Fruit fly (Drosophila melanogaster) whole organism, embryonic: ENCODE data around the gene Tim9b.

ENCODE experiments used
- Atf6 ChIP-seq: fragments of 200-800 bp; sonication (Bioruptor generic); IDR thresholded peaks from 2 replicates; pipeline ENCODE4 v1.3.6; 2022; ENCODE audit warnings: missing biosample characterization, missing genetic modification characterization
- Bdp1 ChIP-seq: fragments of 200-800 bp; sonication (Bioruptor generic); optimal IDR thresholded peaks from 3 replicates; lab custom pipeline; 2016; ENCODE audit warnings: missing biosample characterization, missing genetic modification characterization
- BtbVII ChIP-seq: fragments of 200-800 bp; sonication (Bioruptor generic); optimal IDR thresholded peaks from 3 replicates; lab custom pipeline; 2017; ENCODE audit warnings: missing biosample characterization, mild to moderate bottlenecking, missing genetic modification characterization
- CG11695 ChIP-seq: fragments of 200-800 bp; sonication (Bioruptor generic); IDR thresholded peaks from 3 replicates; pipeline ENCODE4 v1.3.6; 2022; ENCODE audit warnings: missing biosample characterization, missing genetic modification characterization
- CG12391 ChIP-seq: fragments of 200-800 bp; sonication (Bioruptor generic); optimal IDR thresholded peaks from 3 replicates; lab custom pipeline; 2018; ENCODE audit warnings: missing biosample characterization, mild to moderate bottlenecking, missing genetic modification characterization, moderate library complexity
- CG18619 ChIP-seq: fragments of 200-800 bp; sonication (Bioruptor generic); optimal IDR thresholded peaks from 3 replicates; lab custom pipeline; 2017; ENCODE audit warnings: missing biosample characterization, mild to moderate bottlenecking, missing genetic modification characterization
- CG2129 ChIP-seq: fragments of 200-800 bp; sonication (Bioruptor generic); IDR thresholded peaks from 2 replicates; pipeline ENCODE4 v1.3.6; 2022; ENCODE audit warnings: missing biosample characterization, missing genetic modification characterization; ENCODE audit not compliant: partially characterized antibody
- CG2678 ChIP-seq: fragments of 200-800 bp; sonication (Bioruptor generic); optimal IDR thresholded peaks from 3 replicates; lab custom pipeline; 2019; ENCODE audit warnings: missing biosample characterization, mild to moderate bottlenecking, missing genetic modification characterization, moderate library complexity
- CG3065 ChIP-seq: fragments of 200-800 bp; sonication (Bioruptor generic); optimal IDR thresholded peaks from 2 replicates; lab custom pipeline; 2016; ENCODE audit warnings: missing biosample characterization, missing genetic modification characterization
- CG31388 ChIP-seq: fragments of 200-800 bp; sonication (Bioruptor generic); optimal IDR thresholded peaks from 2 replicates; lab custom pipeline; 2016; ENCODE audit warnings: missing biosample characterization, missing genetic modification characterization
- CG31441 ChIP-seq: fragments of 200-800 bp; sonication (Bioruptor generic); IDR thresholded peaks from 2 replicates; pipeline ENCODE4 v1.3.6; 2022; ENCODE audit warnings: missing biosample characterization, missing genetic modification characterization
- CG3407 ChIP-seq: fragments of 200-800 bp; sonication (Bioruptor generic); optimal IDR thresholded peaks from 2 replicates; lab custom pipeline; 2018; ENCODE audit warnings: missing biosample characterization, mild to moderate bottlenecking, missing genetic modification characterization
- CG3726 ChIP-seq: fragments of 200-800 bp; sonication (Bioruptor generic); IDR thresholded peaks from 3 replicates; pipeline ENCODE4, ENCODE4 v1.3.6; 2022; ENCODE audit warnings: missing biosample characterization, missing genetic modification characterization
- CG3838 ChIP-seq: fragments of 200-800 bp; sonication (Bioruptor generic); optimal IDR thresholded peaks from 3 replicates; lab custom pipeline; 2016; ENCODE audit warnings: missing biosample characterization, missing genetic modification characterization
- CG4820 ChIP-seq: fragments of 200-800 bp; sonication (Bioruptor generic); optimal IDR thresholded peaks from 3 replicates; lab custom pipeline; 2016; ENCODE audit warnings: missing biosample characterization, missing genetic modification characterization
- CG6175 ChIP-seq: fragments of 200-800 bp; sonication (Bioruptor generic); IDR thresholded peaks from 3 replicates; pipeline ENCODE4 v1.3.6; 2022; ENCODE audit warnings: missing biosample characterization, missing genetic modification characterization
- CG6689 ChIP-seq: fragments of 200-800 bp; sonication (Bioruptor generic); IDR thresholded peaks from 2 replicates; pipeline ENCODE4 v1.3.6; 2022; ENCODE audit warnings: missing biosample characterization, missing genetic modification characterization
- CG6854 ChIP-seq: fragments of 200-800 bp; sonication (Bioruptor generic); optimal IDR thresholded peaks from 3 replicates; lab custom pipeline; 2017; ENCODE audit warnings: missing biosample characterization, mild to moderate bottlenecking, missing genetic modification characterization
- CG7357 ChIP-seq: fragments of 200-800 bp; sonication (Bioruptor generic); IDR thresholded peaks from 3 replicates; pipeline ENCODE4 v1.3.6; 2022; ENCODE audit warnings: missing biosample characterization, missing genetic modification characterization
- Chrac-16 ChIP-seq: fragments of 200-800 bp; sonication (Bioruptor generic); optimal IDR thresholded peaks from 3 replicates; lab custom pipeline; 2016; ENCODE audit warnings: missing biosample characterization, missing genetic modification characterization
- Dref ChIP-seq: fragments of 200-800 bp; sonication (Bioruptor generic); IDR thresholded peaks from 2 replicates; pipeline ENCODE4 v1.3.6; 2022; ENCODE audit warnings: missing biosample characterization, missing genetic modification characterization
- HHEX ChIP-seq: fragments of 200-800 bp; sonication (Bioruptor generic); optimal IDR thresholded peaks from 3 replicates; lab custom pipeline; 2017; ENCODE audit warnings: missing biosample characterization, mild to moderate bottlenecking, missing genetic modification characterization, missing genetic modification reagents
- HmgZ ChIP-seq: fragments of 200-800 bp; sonication (Bioruptor generic); optimal IDR thresholded peaks from 2 replicates; lab custom pipeline; 2018; ENCODE audit warnings: missing biosample characterization, mild to moderate bottlenecking, missing genetic modification characterization
- Hmx ChIP-seq: fragments of 200-800 bp; sonication (Bioruptor generic); optimal IDR thresholded peaks from 2 replicates; lab custom pipeline; 2016; ENCODE audit warnings: missing biosample characterization, missing genetic modification characterization
- MBD-R2 ChIP-seq: fragments of 200-800 bp; sonication (Bioruptor generic); IDR thresholded peaks from 2 replicates; pipeline ENCODE4 v1.3.6; 2022; ENCODE audit warnings: missing biosample characterization, missing genetic modification characterization
- Mes4 ChIP-seq: fragments of 200-800 bp; sonication (Bioruptor generic); optimal IDR thresholded peaks from 2 replicates; lab custom pipeline; 2016; ENCODE audit warnings: missing biosample characterization, missing genetic modification characterization
- NFAT ChIP-seq: fragments of 200-800 bp; sonication (Bioruptor generic); IDR thresholded peaks from 2 replicates; pipeline ENCODE4 v1.3.6; 2022; ENCODE audit warnings: missing biosample characterization, missing genetic modification characterization
- Neu2 ChIP-seq: fragments of 200-800 bp; sonication (Bioruptor generic); optimal IDR thresholded peaks from 3 replicates; lab custom pipeline; 2016; ENCODE audit warnings: missing biosample characterization, missing genetic modification characterization, borderline replicate concordance
- Nf-YC ChIP-seq: fragments of 200-800 bp; optimal IDR thresholded peaks from 3 replicates; lab custom pipeline; 2019; ENCODE audit warnings: missing biosample characterization, mild to moderate bottlenecking, missing genetic modification characterization, moderate library complexity
- Poxn ChIP-seq: fragments of 200-800 bp; sonication (Bioruptor generic); IDR thresholded peaks from 2 replicates; pipeline ENCODE4 v1.3.6; 2022; ENCODE audit warnings: missing biosample characterization, missing genetic modification characterization
- Six4 ChIP-seq: fragments of 200-800 bp; sonication (Bioruptor generic); optimal IDR thresholded peaks from 2 replicates; lab custom pipeline; 2016; ENCODE audit warnings: missing biosample characterization, missing genetic modification characterization
- Sry-δ ChIP-seq: fragments of 200-800 bp; sonication (Bioruptor generic); optimal IDR thresholded peaks from 2 replicates; lab custom pipeline; 2016; ENCODE audit warnings: missing biosample characterization, missing genetic modification characterization
- Stat92E ChIP-seq, 3 experiments: fragments of >200 bp in 2 of 3; fragments of 200-800 bp in 1 of 3; sonication (Bioruptor generic) in 1 of 3; optimal IDR thresholded peaks; 2 replicates each; lab custom pipeline; 2017 to 2019; ENCODE audit warnings: missing biosample characterization in 3 of 3, missing genetic modification characterization in 3 of 3, mild to moderate bottlenecking in 1 of 3, moderate library complexity in 1 of 3
- ap ChIP-seq: fragments of 200-800 bp; sonication (Bioruptor generic); IDR thresholded peaks from 2 replicates; pipeline ENCODE4 v1.3.6; 2022; ENCODE audit warnings: missing biosample characterization, missing genetic modification characterization
- bbx ChIP-seq: fragments of 200-800 bp; sonication (Bioruptor generic); IDR thresholded peaks from 2 replicates; pipeline ENCODE4 v1.3.6; 2022; ENCODE audit warnings: missing biosample characterization, missing genetic modification characterization; ENCODE audit not compliant: partially characterized antibody
- crol ChIP-seq: fragments of 200-800 bp; sonication (Bioruptor generic); IDR thresholded peaks from 2 replicates; pipeline ENCODE4 v1.3.6; 2022; ENCODE audit warnings: missing biosample characterization, missing genetic modification characterization
- dan ChIP-seq: fragments of 200-800 bp; sonication (Bioruptor generic); IDR thresholded peaks from 2 replicates; pipeline ENCODE4 v1.3.6; 2022; ENCODE audit warnings: missing biosample characterization, missing genetic modification characterization
- dati ChIP-seq: fragments of 200-800 bp; sonication (Bioruptor generic); IDR thresholded peaks from 2 replicates; pipeline ENCODE4 v1.3.6; 2022; ENCODE audit warnings: missing biosample characterization, missing genetic modification characterization
- dmrt11E ChIP-seq: fragments of 200-800 bp; sonication (Bioruptor generic); optimal IDR thresholded peaks from 3 replicates; lab custom pipeline; 2018; ENCODE audit warnings: missing biosample characterization, mild to moderate bottlenecking, missing genetic modification characterization, moderate library complexity
- dpn ChIP-seq, 2 experiments: fragments of 200-800 bp; sonication (Bioruptor generic); optimal IDR thresholded peaks; 3 replicates each; lab custom pipeline; 2016; ENCODE audit warnings: missing biosample characterization in 2 of 2, missing genetic modification characterization in 2 of 2
- exex ChIP-seq: fragments of 200-800 bp; sonication (Bioruptor generic); optimal IDR thresholded peaks from 4 replicates; lab custom pipeline; 2018; ENCODE audit warnings: missing biosample characterization, mild to moderate bottlenecking, missing genetic modification characterization, moderate library complexity
- fru ChIP-seq: fragments of >200 bp; optimal IDR thresholded peaks from 2 replicates; lab custom pipeline; 2017
- grn ChIP-seq: fragments of 200-800 bp; sonication (Bioruptor generic); optimal IDR thresholded peaks from 3 replicates; lab custom pipeline; 2017; ENCODE audit warnings: missing biosample characterization, missing genetic modification characterization
- gro ChIP-seq: fragments of 200-800 bp; sonication (Bioruptor generic); optimal IDR thresholded peaks from 2 replicates; lab custom pipeline; 2016; ENCODE audit warnings: missing biosample characterization, missing genetic modification characterization
- hkb ChIP-seq, 2 experiments: fragments of 200-800 bp in 1 of 2; fragments of >200 bp in 1 of 2; sonication (Bioruptor generic) in 1 of 2; IDR thresholded peaks in 1 of 2; optimal IDR thresholded peaks in 1 of 2; 2 replicates each; pipeline versions ENCODE4 v1.3.6 to Lab custom; 2017 to 2022; ENCODE audit warnings: missing biosample characterization in 1 of 2, missing genetic modification characterization in 1 of 2
- jigr1 ChIP-seq: fragments of 200-800 bp; sonication (Bioruptor generic); IDR thresholded peaks from 3 replicates; pipeline ENCODE4 v1.3.6; 2022; ENCODE audit warnings: missing biosample characterization, missing genetic modification characterization
- mld ChIP-seq: fragments of 200-800 bp; sonication (Bioruptor generic); IDR thresholded peaks from 3 replicates; pipeline ENCODE4 v1.3.6; 2022; ENCODE audit warnings: missing biosample characterization, missing genetic modification characterization; ENCODE audit not compliant: partially characterized antibody
- onecut ChIP-seq: fragments of 200-800 bp; sonication (Bioruptor generic); IDR thresholded peaks from 2 replicates; pipeline ENCODE4 v1.3.6; 2022; ENCODE audit warnings: missing biosample characterization, missing genetic modification characterization
- sisA ChIP-seq: fragments of 200-800 bp; sonication (Bioruptor generic); IDR thresholded peaks from 2 replicates; pipeline ENCODE4 v1.3.6; 2022; ENCODE audit warnings: missing biosample characterization, missing genetic modification characterization
- sna ChIP-seq: fragments of 200-800 bp; sonication (Bioruptor generic); IDR thresholded peaks from 2 replicates; pipeline ENCODE4 v1.3.6; 2022; ENCODE audit warnings: missing biosample characterization, missing genetic modification characterization; ENCODE audit not compliant: partially characterized antibody
- vfl ChIP-seq: fragments of 200-800 bp; sonication (Bioruptor generic); optimal IDR thresholded peaks from 2 replicates; lab custom pipeline; 2016; ENCODE audit warnings: missing biosample characterization, missing genetic modification characterization
- yki ChIP-seq: fragments of >200 bp; optimal IDR thresholded peaks from 3 replicates; lab custom pipeline; 2018

Gene Tim9b

dm6 chrX:19604997-19605396, 13.3 kb downstream of the Tim9b start, which contains the start of gene CG14207:
CG14207 (plus strand) TSS chrX:19605199.
- TF ChIP-seq CG12391 = no peak
- peak; percentile 32 for TF ChIP-seq Atf6
- no peak for TF ChIP-seq ap (GFP tag; lab: Robert Waterston, UW)
- TF ChIP-seq Poxn (GFP tag; lab: Robert Waterston, UW) = no peak
- TF ChIP-seq bbx (GFP tag; lab: Robert Waterston, UW) = peak; percentile 80
- TF ChIP-seq BtbVII (GFP tag; lab: Kevin White, UChicago) = no peak
- 0 out of 2 replicates have a peak, but pooled peaks have one; percentile 14 for TF ChIP-seq CG31441 (GFP tag; lab: Robert Waterston, UW)
- TF ChIP-seq CG3726 (GFP tag; lab: Robert Waterston, UW) = no peak
- no peak for TF ChIP-seq dan (GFP tag; lab: Robert Waterston, UW)
- TF ChIP-seq Dref (GFP tag; lab: Robert Waterston, UW) = peak; percentile 87
- no peak for TF ChIP-seq Neu2 (GFP tag; lab: Kevin White, UChicago)
- no peak for TF ChIP-seq jigr1 (GFP tag; lab: Robert Waterston, UW)
- TF ChIP-seq mld (GFP tag; lab: Robert Waterston, UW) = peak; percentile 80
- no peak for TF ChIP-seq Six4 (GFP tag; lab: Kevin White, UChicago)
- TF ChIP-seq dmrt11E (tag; lab: Kevin White, UChicago) = no peak
- peak in 1 of 2 experiments; percentile 18 for TF ChIP-seq dpn (GFP tag; optimal IDR thresholded peaks at IDR 0.05; lab: Kevin White, UChicago)
- no peak for TF ChIP-seq sisA (GFP tag; lab: Robert Waterston, UW)
- TF ChIP-seq crol (GFP tag; lab: Robert Waterston, UW) = no peak
- TF ChIP-seq CG6854 (GFP tag; lab: Kevin White, UChicago) = peak; percentile 39
- no peak for TF ChIP-seq CG2129
- TF ChIP-seq HmgZ = peak; percentile 62
- no peak for TF ChIP-seq Hmx
- TF ChIP-seq Mes4 (GFP tag; lab: Kevin White, UChicago) = no peak
- no peak for TF ChIP-seq CG7357
- no peak for TF ChIP-seq hkb (optimal IDR thresholded peaks at IDR 0.05; lab: Kevin White, UChicago)
- no peak for TF ChIP-seq hkb (GFP tag; IDR thresholded peaks at IDR 0.05; lab: Robert Waterston, UW)
- no peak for TF ChIP-seq CG31388 (GFP tag; lab: Kevin White, UChicago)
- TF ChIP-seq HHEX (GFP tag; lab: Kevin White, UChicago) = peak; percentile 44
- TF ChIP-seq MBD-R2 = peak; percentile 21; the same call in 1 of the 2 replicates
- TF ChIP-seq CG3838 (GFP tag; lab: Kevin White, UChicago) = no peak
- TF ChIP-seq CG3065 (GFP tag; lab: Kevin White, UChicago) = no peak
- TF ChIP-seq vfl (GFP tag; lab: Kevin White, UChicago) = no peak
- no peak for TF ChIP-seq dati
- peak; percentile 40 for TF ChIP-seq Sry-δ (GFP tag; lab: Kevin White, UChicago)
- TF ChIP-seq Chrac-16 = no peak
- TF ChIP-seq CG2678 (tag; lab: Kevin White, UChicago) = no peak
- peak; percentile 22; the same call in 1 of the 3 replicates for TF ChIP-seq CG11695 (GFP tag; lab: Robert Waterston, UW)
- peak; percentile 23; the same call in 1 of the 2 replicates for TF ChIP-seq NFAT
- no peak for TF ChIP-seq fru
- peak; percentile 51 for TF ChIP-seq gro (GFP tag; lab: Kevin White, UChicago)
- TF ChIP-seq yki (lab: Kevin White, UChicago) = no peak
- TF ChIP-seq exex = peak; percentile 27
- no peak for TF ChIP-seq Bdp1 (GFP tag; lab: Kevin White, UChicago)
- no peak for TF ChIP-seq CG6175
- TF ChIP-seq CG4820 (GFP tag; lab: Kevin White, UChicago) = no peak
- peak; percentile 57; the same call in 1 of the 2 replicates for TF ChIP-seq sna
- TF ChIP-seq onecut (GFP tag; lab: Robert Waterston, UW) = no peak
- TF ChIP-seq grn (GFP tag; lab: Kevin White, UChicago) = no peak
- no peak for TF ChIP-seq CG6689 (GFP tag; lab: Robert Waterston, UW)
- no peak for TF ChIP-seq Stat92E (GFP tag; optimal IDR thresholded peaks at IDR 0.05; lab: Kevin White, UChicago)
- TF ChIP-seq CG3407 (GFP tag; lab: Kevin White, UChicago) = no peak
- peak; percentile 10 for TF ChIP-seq Nf-YC (tag; lab: Kevin White, UChicago)
- no peak for TF ChIP-seq CG18619
